Worm (Caenorhabditis elegans) whole organism, midembryonic: ENCODE results near the gene algn-2.

Experiments used
- cog-1 ChIP-seq: sonication (generic microtip); optimal IDR thresholded peaks from 2 replicates; lab custom pipeline; 2016; ENCODE audit warnings: missing genetic modification characterization, missing compliant biosample characterization
- flt-1 ChIP-seq: fragments of 200-800 bp; sonication (Bioruptor generic); IDR thresholded peaks from 2 replicates; pipeline ENCODE4 v1.3.6; 2022; ENCODE audit warnings: missing genetic modification characterization, missing compliant biosample characterization
- med-1 ChIP-seq: sonication (generic microtip); optimal IDR thresholded peaks from 2 replicates; lab custom pipeline; 2017; ENCODE audit warnings: missing genetic modification characterization, mild to moderate bottlenecking, missing compliant biosample characterization, antibody characterized with exemption, missing genetic modification reagents; ENCODE audit not compliant: insufficient read depth
- ref-1 ChIP-seq: fragments of 200-800 bp; sonication (Bioruptor generic); conservative IDR thresholded peaks from 2 replicates; pipeline ENCODE4 v1.3.6; 2022; ENCODE audit warnings: missing genetic modification reagents, missing genetic modification characterization, missing compliant biosample characterization
- ztf-23 ChIP-seq: fragments of 200-800 bp; sonication (Bioruptor generic); IDR thresholded peaks from 2 replicates; pipeline ENCODE4 v1.3.6; 2022; ENCODE audit warnings: missing genetic modification reagents, missing genetic modification characterization, missing compliant biosample characterization
- ztf-29 ChIP-seq: fragments of 200-800 bp; sonication (Bioruptor generic); IDR thresholded peaks from 2 replicates; pipeline ENCODE4 v1.3.6; 2022; ENCODE audit warnings: missing genetic modification reagents, missing genetic modification characterization, missing compliant biosample characterization

DNA sequence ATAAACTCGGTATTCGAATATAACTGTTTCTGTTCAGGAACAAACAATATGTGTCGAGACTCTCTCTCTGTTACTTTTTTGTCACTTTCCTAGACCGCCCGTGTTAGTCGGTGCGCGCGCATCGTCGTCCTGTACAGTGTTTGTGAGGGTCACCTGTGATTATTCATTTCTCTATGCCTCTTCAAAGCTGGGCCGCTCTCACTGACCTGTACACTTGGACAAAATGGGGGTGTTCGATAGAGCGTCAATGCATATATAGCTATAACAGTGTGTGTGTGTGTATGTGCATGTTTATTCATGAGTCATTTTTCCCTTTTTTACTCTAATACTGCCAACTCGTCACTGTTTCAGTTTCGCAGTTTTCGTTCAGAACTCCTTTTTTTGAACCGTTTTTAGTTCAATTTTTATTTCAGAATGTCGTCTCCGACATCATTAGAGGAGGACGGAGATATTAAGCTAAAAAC is 4.6 kb downstream of the algn-2 start, which contains the start of gene pkc-3:
- TF ChIP-seq cog-1 (tag; lab: Kevin White, UChicago) (no peak), ztf-23 (GFP tag; lab: Robert Waterston, UW) (no peak), ref-1 (GFP tag; lab: Robert Waterston, UW) (no peak), flt-1 (GFP tag; lab: Robert Waterston, UW) (peak; percentile 64; the same call in 1 of the 2 replicates), ztf-29 (GFP tag; lab: Robert Waterston, UW) (no peak), med-1 (GFP tag; lab: Kevin White, UChicago) (no peak)
